Worm (Caenorhabditis elegans) whole organism, L4/young adult: ENCODE data around the gene Y48C3A.12.

ENCODE experiments used
- W03F9.2 ChIP-seq: fragments of 150-350 bp; optimal IDR thresholded peaks from 2 replicates; lab custom pipeline; 2014; ENCODE audit warnings: missing biosample characterization, missing genetic modification characterization
- dao-5 ChIP-seq: sonication (generic microtip); optimal IDR thresholded peaks from 2 replicates; lab custom pipeline; 2016; ENCODE audit warnings: missing genotype, missing genetic modification characterization, moderate library complexity, missing compliant biosample characterization

DNA sequence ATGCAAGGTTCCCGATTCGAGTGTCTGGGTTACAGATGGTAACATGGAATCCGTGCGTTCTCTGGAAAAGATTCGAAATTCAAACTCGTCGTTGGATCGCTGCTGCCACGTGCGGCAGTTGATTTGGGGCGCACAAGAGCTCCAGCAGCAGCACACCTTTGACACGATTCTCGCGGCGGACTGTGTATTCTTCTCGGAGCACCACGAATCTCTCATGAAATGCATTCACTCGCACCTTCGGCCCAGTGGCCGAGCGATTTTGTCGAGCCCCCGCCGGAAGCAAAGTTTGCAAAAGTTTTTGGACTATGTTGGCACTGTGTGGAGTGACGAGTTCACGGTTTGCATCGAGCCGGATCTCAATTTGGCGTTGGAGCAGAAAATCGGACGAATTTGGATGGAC is 40.3 kb downstream of the Y48C3A.12 start:
- TF ChIP-seq W03F9.2 (tag; lab: Kevin White, UChicago) (no peak), dao-5 (no peak)
